Worm (Caenorhabditis elegans): ENCODE data around the gene W03A5.1.

DNA sequence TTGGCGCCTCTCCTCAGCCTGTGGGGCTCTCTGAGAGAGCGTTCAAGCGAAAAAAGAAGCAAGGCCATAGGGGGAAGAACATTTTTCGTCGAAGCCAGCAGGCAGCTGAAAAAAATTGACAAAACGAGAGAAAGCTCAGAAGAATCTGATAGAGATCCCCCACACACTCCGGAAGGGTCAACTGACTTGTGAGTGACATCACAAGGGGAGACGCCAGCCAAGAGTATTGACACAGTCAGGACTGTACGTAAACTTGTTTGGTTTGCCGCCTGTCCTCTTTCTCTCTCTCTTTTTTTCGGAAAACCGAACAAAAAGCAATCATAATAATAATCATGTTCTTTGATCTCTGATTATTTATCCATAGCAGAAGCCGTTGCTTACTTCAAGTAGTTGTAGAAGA is 34.8 kb upstream of the W03A5.1 start:
- TF ChIP-seq ama-1 (optimal IDR thresholded peaks at IDR 0.05) = no peak
- TF ChIP-seq ceh-22 (tag; optimal IDR thresholded peaks at IDR 0.05) = no peak
